Worm (Caenorhabditis elegans) whole organism, L2 larva: ENCODE measurements around the gene C34F6.10.

Source experiments
- C34F6.9 ChIP-seq: fragments of 150-350 bp; optimal IDR thresholded peaks from 2 replicates; lab custom pipeline; 2014; ENCODE audit warnings: missing biosample characterization, missing genetic modification characterization
- ama-1 ChIP-seq: fragments of 150-350 bp; optimal IDR thresholded peaks from 2 replicates; lab custom pipeline; 2018; ENCODE audit warnings: inconsistent platforms
- blmp-1 ChIP-seq: sonication (generic microtip); optimal IDR thresholded peaks from 2 replicates; lab custom pipeline; 2017; ENCODE audit warnings: missing genetic modification characterization, mild to moderate bottlenecking, missing compliant biosample characterization, antibody characterized with exemption, moderate library complexity; ENCODE audit not compliant: insufficient read depth
- egl-27 ChIP-seq: sonication (generic microtip); optimal IDR thresholded peaks from 3 replicates; lab custom pipeline; 2017; ENCODE audit warnings: missing biosample characterization, missing genetic modification reagents, missing genetic modification characterization
- lin-13 ChIP-seq: fragments of 150-350 bp; optimal IDR thresholded peaks from 2 replicates; lab custom pipeline; 2014; ENCODE audit warnings: missing biosample characterization, missing genetic modification reagents, missing genetic modification characterization
- lsy-2 ChIP-seq, 2 experiments: fragments of 150-350 bp in 1 of 2; sonication (generic microtip) in 1 of 2; optimal IDR thresholded peaks; 2 replicates each; lab custom pipeline; 2014 to 2017; ENCODE audit warnings: missing biosample characterization in 2 of 2, missing genetic modification characterization in 2 of 2
- mdl-1 ChIP-seq, 2 experiments: fragments of 150-350 bp in 1 of 2; sonication (generic microtip) in 1 of 2; optimal IDR thresholded peaks; 2 replicates each; lab custom pipeline; 2017; ENCODE audit warnings: missing biosample characterization in 2 of 2, missing genetic modification characterization in 2 of 2
- nhr-11 ChIP-seq: fragments of 150-350 bp; optimal IDR thresholded peaks from 2 replicates; lab custom pipeline; 2014; ENCODE audit warnings: missing biosample characterization, missing genetic modification characterization
- nhr-23 ChIP-seq: fragments of 150-350 bp; optimal IDR thresholded peaks from 2 replicates; lab custom pipeline; 2014; ENCODE audit warnings: missing biosample characterization, missing genetic modification reagents, missing genetic modification characterization
- nhr-237 ChIP-seq: fragments of 150-350 bp; optimal IDR thresholded peaks from 2 replicates; lab custom pipeline; 2014; ENCODE audit warnings: missing biosample characterization, missing genetic modification characterization
- nhr-77 ChIP-seq: fragments of 150-350 bp; optimal IDR thresholded peaks from 2 replicates; lab custom pipeline; 2014; ENCODE audit warnings: missing biosample characterization, missing genetic modification characterization
- snpc-4 ChIP-seq: fragments of 150-350 bp; optimal IDR thresholded peaks from 2 replicates; lab custom pipeline; 2014; ENCODE audit warnings: missing biosample characterization, missing genetic modification characterization
- unc-62 ChIP-seq: fragments of 150-350 bp; optimal IDR thresholded peaks from 2 replicates; lab custom pipeline; 2014; ENCODE audit warnings: missing biosample characterization, missing genetic modification reagents, missing genetic modification characterization
- ztf-11 ChIP-seq: sonication (generic microtip); optimal IDR thresholded peaks from 2 replicates; lab custom pipeline; 2017; ENCODE audit warnings: missing biosample characterization, missing genetic modification characterization

DNA sequence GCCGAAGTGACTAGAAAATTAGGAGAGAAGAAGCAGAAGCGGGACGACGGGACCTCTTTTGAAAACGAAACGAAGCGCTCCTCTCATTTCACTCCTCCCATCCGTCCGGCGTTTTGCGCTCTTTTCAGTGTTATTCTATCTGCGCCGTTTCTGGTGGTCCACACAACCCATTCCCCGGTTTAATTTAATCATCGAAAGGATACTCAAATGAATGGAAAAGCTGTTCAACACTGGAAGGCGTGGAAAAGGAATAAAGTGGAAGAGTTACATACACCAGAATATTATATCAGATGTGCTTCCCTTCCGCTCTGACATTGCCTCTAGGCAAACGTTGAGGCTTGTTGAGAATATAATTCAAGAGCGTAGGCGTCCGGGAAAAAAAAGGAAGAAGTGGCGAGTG lies 4.6 kb upstream of the C34F6.10 start:
- TF ChIP-seq nhr-237, result no peak
- TF ChIP-seq ama-1 (lab: Kevin White, UChicago), result no peak
- TF ChIP-seq lin-13 (GFP tag; lab: Kevin White, UChicago), result no peak
- no peak for TF ChIP-seq mdl-1 (tag; optimal IDR thresholded peaks at IDR 0.05; lab: Kevin White, UChicago)
- TF ChIP-seq unc-62 (GFP tag; lab: Kevin White, UChicago), result no peak
- no peak for TF ChIP-seq blmp-1
- TF ChIP-seq lsy-2 (tag; optimal IDR thresholded peaks at IDR 0.05; lab: Kevin White, UChicago), result no peak
- TF ChIP-seq snpc-4 (tag; lab: Kevin White, UChicago), result no peak
- no peak for TF ChIP-seq egl-27 (tag; lab: Kevin White, UChicago)
- TF ChIP-seq nhr-11 (tag; lab: Kevin White, UChicago), result no peak
- TF ChIP-seq nhr-77 (tag; lab: Kevin White, UChicago), result no peak
- no peak for TF ChIP-seq ztf-11
- no peak for TF ChIP-seq C34F6.9 (tag; lab: Kevin White, UChicago)
- no peak for TF ChIP-seq nhr-23 (tag; lab: Kevin White, UChicago)
